Fruit fly (Drosophila melanogaster) whole organism, wandering third instar larva: Measurements from ENCODE around the gene CG15343.

Source experiments
- Dfd ChIP-seq: fragments of >200 bp; optimal IDR thresholded peaks from 2 replicates; lab custom pipeline; 2017; ENCODE audit warnings: missing biosample characterization, missing genetic modification characterization
- Dif ChIP-seq: fragments of 200-275, 200-300 bp; sonication (Bioruptor generic); optimal IDR thresholded peaks from 2 replicates; lab custom pipeline; 2018; ENCODE audit warnings: missing biosample characterization, missing genetic modification characterization; ENCODE audit not compliant: partially characterized antibody
- Hr83 ChIP-seq: fragments of 200-300 bp; sonication (Bioruptor generic); optimal IDR thresholded peaks from 2 replicates; lab custom pipeline; 2016; ENCODE audit warnings: missing biosample characterization, mild to moderate bottlenecking, missing genetic modification characterization, moderate library complexity; ENCODE audit not compliant: poor library complexity, severe bottlenecking
- N ChIP-seq: fragments of >200 bp; optimal IDR thresholded peaks from 2 replicates; lab custom pipeline; 2018; ENCODE audit warnings: missing biosample characterization, missing external identifiers, missing genetic modification characterization
- dl ChIP-seq, 2 experiments: fragments of 175-275, 200-275 bp in 1 of 2; fragments of 200-275 bp in 1 of 2; sonication (Bioruptor generic); optimal IDR thresholded peaks; lab custom pipeline; 2018; ENCODE audit warnings: mild to moderate bottlenecking in 2 of 2, missing biosample characterization in 2 of 2, missing genetic modification characterization in 2 of 2, moderate library complexity in 2 of 2; ENCODE audit not compliant: partially characterized antibody in 2 of 2, insufficient read depth in 1 of 2
- h ChIP-seq: fragments of 200-800 bp; sonication (Bioruptor generic); optimal IDR thresholded peaks from 3 replicates; lab custom pipeline; 2016; ENCODE audit warnings: missing biosample characterization, mild to moderate bottlenecking, missing genetic modification characterization
- psq ChIP-seq: fragments of 200-800 bp; sonication (Bioruptor generic); optimal IDR thresholded peaks from 3 replicates; lab custom pipeline; 2017; ENCODE audit warnings: missing biosample characterization, mild to moderate bottlenecking, missing genetic modification characterization, moderate library complexity
- sv ChIP-seq: fragments of 200-800 bp; sonication (Bioruptor generic); optimal IDR thresholded peaks from 3 replicates; lab custom pipeline; 2016; ENCODE audit warnings: missing biosample characterization, missing genetic modification characterization
- woc ChIP-seq: sonication (Bioruptor generic); optimal IDR thresholded peaks from 2 replicates; lab custom pipeline; 2016; ENCODE audit warnings: missing biosample characterization, mild to moderate bottlenecking, missing genetic modification characterization

DNA sequence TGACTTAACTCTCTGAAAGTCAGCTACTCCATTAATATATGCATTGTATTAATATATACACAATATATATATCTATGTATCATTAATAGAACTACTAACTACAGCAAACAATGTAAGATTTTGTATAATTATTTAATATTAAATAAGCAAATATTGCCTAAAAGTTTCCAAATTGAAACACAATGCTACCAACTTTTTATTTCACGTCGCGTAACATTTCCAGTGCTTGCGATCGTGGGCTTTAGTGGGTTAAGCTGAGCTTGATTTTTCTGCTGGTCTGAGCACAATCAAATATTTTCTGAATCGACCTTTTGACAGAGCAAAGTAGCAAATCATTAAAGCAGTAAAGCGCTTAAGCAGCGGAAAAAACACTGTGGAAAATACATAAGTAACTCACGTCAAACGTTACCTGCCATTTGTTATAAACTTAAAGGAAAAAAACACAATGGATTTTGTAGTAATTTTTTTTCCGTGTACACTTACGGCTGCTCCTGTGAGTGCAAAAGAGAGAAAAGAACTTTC is 15.3 kb downstream of the CG15343 start:
- no peak for TF ChIP-seq woc (GFP tag; lab: Kevin White, UChicago)
- TF ChIP-seq N (GFP tag; lab: Kevin White, UChicago): no peak
- no peak for TF ChIP-seq Dfd
- TF ChIP-seq h (GFP tag; lab: Kevin White, UChicago): no peak
- no peak for TF ChIP-seq sv
- TF ChIP-seq psq: no peak
- TF ChIP-seq Hr83 (GFP tag; lab: Kevin White, UChicago): no peak
- TF ChIP-seq dl (GFP tag; optimal IDR thresholded peaks at IDR 0.05; lab: Kevin White, UChicago; ENCODE audit: insufficient read depth in 1 of 2, partially characterized antibody in 2 of 2): no peak
- TF ChIP-seq Dif (GFP tag; lab: Kevin White, UChicago): no peak
